Worm (Caenorhabditis elegans) whole organism, young adult: Measurements from ENCODE around the gene K05F1.6.
"Not testable (repeated sequence)": the region's sequence is repeated elsewhere in the genome, so short reads cannot be mapped to it uniquely, and the experiment has no call there.

Source experiments
- B0336.3 ChIP-seq: fragments of 200-800 bp; sonication (Bioruptor generic); IDR thresholded peaks from 2 replicates; pipeline ENCODE4 v1.3.6; 2022; ENCODE audit warnings: missing genetic modification characterization, missing compliant biosample characterization
- F22D6.2 ChIP-seq: sonication (generic microtip); optimal IDR thresholded peaks from 2 replicates; lab custom pipeline; 2016; ENCODE audit warnings: mild to moderate bottlenecking, missing genetic modification characterization, missing compliant biosample characterization
- F23B12.7 ChIP-seq: sonication (generic microtip); optimal IDR thresholded peaks from 2 replicates; lab custom pipeline; 2017; ENCODE audit warnings: missing genetic modification characterization, mild to moderate bottlenecking, missing compliant biosample characterization, antibody characterized with exemption, moderate library complexity; ENCODE audit not compliant: insufficient read depth
- F49E8.2 ChIP-seq: sonication (generic microtip); optimal IDR thresholded peaks from 3 replicates; lab custom pipeline; 2017; ENCODE audit warnings: missing genetic modification characterization, mild to moderate bottlenecking, missing compliant biosample characterization, antibody characterized with exemption, moderate library complexity; ENCODE audit not compliant: insufficient read depth
- F52B5.7 ChIP-seq: sonication (generic microtip); optimal IDR thresholded peaks from 2 replicates; lab custom pipeline; 2016; ENCODE audit warnings: mild to moderate bottlenecking, missing genetic modification characterization, missing compliant biosample characterization
- K11D2.4 ChIP-seq: fragments of 200-800 bp; sonication (Bioruptor generic); IDR thresholded peaks from 2 replicates; pipeline ENCODE4 v1.3.6; 2022; ENCODE audit warnings: missing genetic modification reagents, missing genetic modification characterization, missing compliant biosample characterization
- K12H6.12 ChIP-seq: fragments of 200-800 bp; sonication (Bioruptor generic); optimal IDR thresholded peaks from 2 replicates; lab custom pipeline; 2018; ENCODE audit warnings: mild to moderate bottlenecking, missing genetic modification characterization, missing compliant biosample characterization
- Y53F4B.3 ChIP-seq: fragments of 200-800 bp; sonication (Bioruptor generic); IDR thresholded peaks from 2 replicates; pipeline ENCODE4 v1.3.6; 2022; ENCODE audit warnings: missing genetic modification reagents, missing genetic modification characterization, missing compliant biosample characterization
- ZK185.1 ChIP-seq: sonication (generic microtip); optimal IDR thresholded peaks from 2 replicates; lab custom pipeline; 2016; ENCODE audit warnings: mild to moderate bottlenecking, missing genetic modification characterization, missing compliant biosample characterization; ENCODE audit not compliant: poor library complexity, severe bottlenecking
- akir-1 ChIP-seq: fragments of 200-800 bp; sonication (Bioruptor generic); optimal IDR thresholded peaks from 2 replicates; lab custom pipeline; 2018; ENCODE audit warnings: mild to moderate bottlenecking, missing genetic modification characterization, moderate library complexity, missing compliant biosample characterization
- aptf-2 ChIP-seq: fragments of 200-800 bp; sonication (Bioruptor generic); conservative IDR thresholded peaks from 2 replicates; pipeline ENCODE4 v1.3.6; 2022; ENCODE audit warnings: missing genetic modification reagents, missing genetic modification characterization, missing compliant biosample characterization
- aptf-3 ChIP-seq: fragments of 200-800 bp; sonication (Bioruptor generic); IDR thresholded peaks from 2 replicates; pipeline ENCODE4 v1.3.6; 2022; ENCODE audit warnings: missing genetic modification characterization, missing compliant biosample characterization
- athp-1 ChIP-seq: sonication (generic microtip); optimal IDR thresholded peaks from 2 replicates; lab custom pipeline; 2017; ENCODE audit warnings: mild to moderate bottlenecking, missing genetic modification characterization, missing compliant biosample characterization
- attf-3 ChIP-seq: fragments of 200-800 bp; sonication (Bioruptor generic); conservative IDR thresholded peaks from 2 replicates; pipeline ENCODE4 v1.3.6; 2022; ENCODE audit warnings: missing genetic modification reagents, missing genetic modification characterization, missing compliant biosample characterization
- cebp-1 ChIP-seq, 2 experiments: fragments of 200-800 bp in 1 of 2; sonication (Bioruptor generic) in 1 of 2; sonication (generic microtip) in 1 of 2; IDR thresholded peaks in 1 of 2; optimal IDR thresholded peaks in 1 of 2; 2 replicates each; pipeline versions ENCODE4 v1.3.6 to Lab custom; 2017 to 2022; ENCODE audit warnings: missing compliant biosample characterization in 2 of 2, missing genetic modification characterization in 2 of 2, mild to moderate bottlenecking in 1 of 2, missing genetic modification reagents in 1 of 2, moderate library complexity in 1 of 2
- cebp-2 ChIP-seq: fragments of 200-800 bp; sonication (Bioruptor generic); IDR thresholded peaks from 2 replicates; pipeline ENCODE4 v1.3.6; 2022; ENCODE audit warnings: missing genetic modification characterization, missing compliant biosample characterization
- ceh-79 ChIP-seq: sonication (generic microtip); optimal IDR thresholded peaks from 2 replicates; lab custom pipeline; 2017; ENCODE audit warnings: mild to moderate bottlenecking, missing genetic modification characterization, missing compliant biosample characterization
- dox-1 ChIP-seq: fragments of 200-800 bp; sonication (Bioruptor generic); IDR thresholded peaks from 2 replicates; pipeline ENCODE4 v1.3.6; 2022; ENCODE audit warnings: missing genetic modification reagents, missing genetic modification characterization, missing compliant biosample characterization
- egl-18 ChIP-seq: fragments of 200-800 bp; sonication (Bioruptor generic); IDR thresholded peaks from 2 replicates; pipeline ENCODE4 v1.3.6; 2022; ENCODE audit warnings: missing genetic modification reagents, missing genetic modification characterization, missing compliant biosample characterization
- egrh-3 ChIP-seq: fragments of 200-800 bp; sonication (Bioruptor generic); IDR thresholded peaks from 2 replicates; pipeline ENCODE4 v1.3.6; 2022; ENCODE audit warnings: missing genetic modification reagents, missing genetic modification characterization, missing compliant biosample characterization
- hrde-1 ChIP-seq: sonication (generic microtip); optimal IDR thresholded peaks from 2 replicates; lab custom pipeline; 2016; ENCODE audit warnings: missing genetic modification characterization, mild to moderate bottlenecking, missing compliant biosample characterization, moderate library complexity, missing genotype, missing genetic modification reagents, borderline replicate concordance
- hsf-1 ChIP-seq: fragments of 200-800 bp; sonication (Bioruptor generic); IDR thresholded peaks from 2 replicates; pipeline ENCODE4 v1.3.6; 2022; ENCODE audit warnings: missing genetic modification reagents, missing genetic modification characterization, missing compliant biosample characterization
- lin-26 ChIP-seq: fragments of 200-800 bp; sonication (Bioruptor generic); IDR thresholded peaks from 2 replicates; pipeline ENCODE4 v1.3.6; 2022; ENCODE audit warnings: missing genetic modification reagents, missing genetic modification characterization, missing compliant biosample characterization
- lin-54 ChIP-seq: fragments of 200-800 bp; sonication (Bioruptor generic); optimal IDR thresholded peaks from 2 replicates; lab custom pipeline; 2018; ENCODE audit warnings: mild to moderate bottlenecking, missing genetic modification characterization, missing compliant biosample characterization
- madf-3 ChIP-seq: fragments of 200-800 bp; sonication (Bioruptor generic); IDR thresholded peaks from 2 replicates; pipeline ENCODE4 v1.3.6; 2022; ENCODE audit warnings: missing genetic modification reagents, missing genetic modification characterization, missing compliant biosample characterization
- mcd-1 ChIP-seq: fragments of 200-800 bp; sonication (Bioruptor generic); IDR thresholded peaks from 2 replicates; pipeline ENCODE4 v1.3.6; 2022; ENCODE audit warnings: missing genetic modification reagents, missing genetic modification characterization, missing compliant biosample characterization
- mel-28 ChIP-seq: sonication (generic microtip); optimal IDR thresholded peaks from 2 replicates; lab custom pipeline; 2016; ENCODE audit warnings: borderline replicate concordance, mild to moderate bottlenecking, missing genetic modification characterization, missing compliant biosample characterization
- nfyb-1 ChIP-seq: fragments of 200-800 bp; sonication (Bioruptor generic); IDR thresholded peaks from 2 replicates; pipeline ENCODE4 v1.3.6; 2022; ENCODE audit warnings: missing genetic modification reagents, missing genetic modification characterization, missing compliant biosample characterization
- nhr-179 ChIP-seq: sonication (generic microtip); optimal IDR thresholded peaks from 2 replicates; lab custom pipeline; 2016; ENCODE audit warnings: mild to moderate bottlenecking, missing genetic modification characterization, missing compliant biosample characterization
- nhr-80 ChIP-seq: sonication (generic microtip); optimal IDR thresholded peaks from 2 replicates; lab custom pipeline; 2016; ENCODE audit warnings: missing genetic modification characterization, missing compliant biosample characterization
- nhr-90 ChIP-seq: sonication (generic microtip); optimal IDR thresholded peaks from 2 replicates; lab custom pipeline; 2016; ENCODE audit warnings: missing genotype, mild to moderate bottlenecking, missing genetic modification characterization, missing compliant biosample characterization
- rcor-1 ChIP-seq: fragments of 200-800 bp; sonication (Bioruptor generic); IDR thresholded peaks from 2 replicates; pipeline ENCODE4 v1.3.6; 2022; ENCODE audit warnings: missing genetic modification reagents, missing genetic modification characterization, missing compliant biosample characterization
- repo-1 ChIP-seq: sonication (generic microtip); optimal IDR thresholded peaks from 2 replicates; lab custom pipeline; 2017; ENCODE audit warnings: mild to moderate bottlenecking, missing genetic modification characterization, missing compliant biosample characterization
- snpc-1.1 ChIP-seq: sonication (generic microtip); optimal IDR thresholded peaks from 2 replicates; lab custom pipeline; 2017; ENCODE audit warnings: missing genetic modification characterization, mild to moderate bottlenecking, missing compliant biosample characterization, antibody characterized with exemption, moderate library complexity, missing genotype, missing genetic modification reagents; ENCODE audit not compliant: insufficient read depth
- snpc-4 ChIP-seq, 5 experiments: fragments of 150-350 bp in 1 of 5; sonication (generic microtip) in 4 of 5; optimal IDR thresholded peaks; 2 replicates each; lab custom pipeline; 2014 to 2018; ENCODE audit warnings: missing genetic modification characterization in 5 of 5, missing biosample characterization in 3 of 5, antibody characterized with exemption in 2 of 5, mild to moderate bottlenecking in 2 of 5, missing compliant biosample characterization in 2 of 5, missing genotype in 2 of 5, moderate library complexity in 2 of 5, missing genetic modification reagents in 1 of 5
- tbp1 ChIP-seq: fragments of 200-800 bp; sonication (Bioruptor generic); optimal IDR thresholded peaks from 2 replicates; lab custom pipeline; 2018; ENCODE audit warnings: mild to moderate bottlenecking, missing genetic modification characterization, missing compliant biosample characterization
- tlf-1 ChIP-seq: fragments of 200-800 bp; sonication (Bioruptor generic); optimal IDR thresholded peaks from 2 replicates; lab custom pipeline; 2018; ENCODE audit warnings: mild to moderate bottlenecking, missing genetic modification characterization, missing compliant biosample characterization
- zfh-2 ChIP-seq: fragments of 200-800 bp; sonication (Bioruptor generic); conservative IDR thresholded peaks from 2 replicates; pipeline ENCODE4 v1.3.6; 2022; ENCODE audit warnings: missing genetic modification reagents, missing genetic modification characterization, missing compliant biosample characterization
- ztf-25 ChIP-seq: fragments of 200-800 bp; sonication (Bioruptor generic); IDR thresholded peaks from 2 replicates; pipeline ENCODE4 v1.3.6; 2022; ENCODE audit warnings: missing genetic modification reagents, missing genetic modification characterization, missing compliant biosample characterization
- ztf-3 ChIP-seq: fragments of 200-800 bp; sonication (Bioruptor generic); optimal IDR thresholded peaks from 2 replicates; lab custom pipeline; 2018; ENCODE audit warnings: mild to moderate bottlenecking, missing genetic modification characterization, missing compliant biosample characterization

K05F1.6 gene

DNA sequence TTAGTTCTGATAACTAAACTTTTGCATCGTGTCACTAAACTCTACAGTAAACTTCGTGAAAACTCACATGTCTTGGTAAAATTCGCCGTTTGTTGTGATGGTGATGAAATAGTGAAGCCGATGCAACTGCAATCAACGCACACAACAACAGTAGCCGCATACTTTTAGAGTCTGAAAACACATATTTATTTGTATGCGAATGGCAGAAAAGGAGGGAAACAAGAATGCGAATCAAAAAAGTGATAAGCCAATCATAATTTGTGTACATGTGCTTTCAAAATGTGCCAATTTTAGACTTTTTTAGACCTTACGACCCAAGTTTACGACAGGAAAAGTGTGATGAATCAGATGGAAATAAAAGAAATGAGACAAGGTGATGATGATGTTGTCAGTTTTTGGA, 23.0 kb downstream of the K05F1.6 start, which contains the start of gene K05F1.10:
K05F1.10 (minus strand) TSS at position 171 of the 400 bp plus-strand sequence.
- no peak for TF ChIP-seq nfyb-1 (GFP tag; lab: Robert Waterston, UW)
- TF ChIP-seq cebp-1 (GFP tag; IDR thresholded peaks at IDR 0.05; lab: Robert Waterston, UW): no peak
- peak; percentile 42 for TF ChIP-seq cebp-1 (tag; optimal IDR thresholded peaks at IDR 0.05; lab: Kevin White, UChicago)
- peak; percentile 34 for TF ChIP-seq nhr-80 (tag; lab: Kevin White, UChicago)
- no peak for TF ChIP-seq madf-3 (GFP tag; lab: Robert Waterston, UW)
- no peak for TF ChIP-seq dox-1

- TF ChIP-seq nfyb-1 (GFP tag; lab: Robert Waterston, UW) (0 out of 2 replicates have a peak, but pooled peaks have one; percentile 13), F49E8.2 (no peak), nhr-80 (tag; lab: Kevin White, UChicago) (peak; percentile 92), dox-1 (peak; percentile 33; the same call in 1 of the 2 replicates)
Measured at ce11 chrII:5806563-5806962, 24.2 kb downstream of the K05F1.6 start.

ce11 chrII:5810230-5810629, 27.9 kb downstream of the K05F1.6 start, which contains the start of the genes msp-64 and ZK1248.5:
TSS of gene msp-64 (minus strand) at chrII:5810330.
TSS of gene ZK1248.5 (plus strand) at chrII:5810514.
- no peak for TF ChIP-seq K11D2.4 (GFP tag; lab: Robert Waterston, UW)
- TF ChIP-seq mcd-1: no peak
- TF ChIP-seq zfh-2 (GFP tag; lab: Robert Waterston, UW): no peak
- TF ChIP-seq F23B12.7: no peak
- no peak for TF ChIP-seq Y53F4B.3 (GFP tag; lab: Robert Waterston, UW)
- no peak for TF ChIP-seq cebp-2
- no peak for TF ChIP-seq tbp1 (GFP tag; lab: Kevin White, UChicago)
- no peak for TF ChIP-seq snpc-1.1 (tag; lab: Kevin White, UChicago)
- TF ChIP-seq egrh-3: no peak
- no peak for TF ChIP-seq lin-26
- no peak for TF ChIP-seq F52B5.7 (tag; lab: Kevin White, UChicago)
- TF ChIP-seq rcor-1 (GFP tag; lab: Robert Waterston, UW): no peak
- no peak for TF ChIP-seq cebp-1 (GFP tag; IDR thresholded peaks at IDR 0.05; lab: Robert Waterston, UW)
- TF ChIP-seq cebp-1 (tag; optimal IDR thresholded peaks at IDR 0.05; lab: Kevin White, UChicago): no peak
- TF ChIP-seq mel-28 (tag; lab: Kevin White, UChicago): no peak
- no peak for TF ChIP-seq attf-3 (GFP tag; lab: Robert Waterston, UW)
- TF ChIP-seq ztf-3 (GFP tag; lab: Kevin White, UChicago): no peak
- TF ChIP-seq repo-1: no peak
- no peak for TF ChIP-seq aptf-2

DNA sequence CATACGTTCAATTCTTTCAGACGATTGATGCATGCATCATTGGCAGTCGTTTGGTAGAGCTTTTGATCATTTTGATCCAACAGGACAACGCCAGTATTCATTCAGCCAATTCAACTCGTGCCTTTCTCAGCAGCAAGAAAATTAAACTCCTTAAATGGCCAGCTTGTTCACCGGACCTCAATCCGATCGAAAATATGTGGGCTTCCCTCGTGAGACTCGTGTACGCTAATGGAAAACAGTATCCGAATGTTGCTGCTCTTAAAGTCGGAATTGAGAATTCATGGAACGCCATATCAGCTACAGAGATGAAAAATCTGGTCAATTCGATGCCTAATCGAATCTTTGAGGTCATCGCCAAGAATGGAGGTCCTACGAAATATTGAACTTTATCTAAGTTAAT, 33.1 kb downstream of the K05F1.6 start, which contains the start of gene wago-5:
wago-5 (minus strand) TSS at position 101 of the 400 bp plus-strand sequence.
- not testable (repeated sequence) for TF ChIP-seq K12H6.12, hrde-1, ZK185.1 (tag; lab: Kevin White, UChicago)

DNA sequence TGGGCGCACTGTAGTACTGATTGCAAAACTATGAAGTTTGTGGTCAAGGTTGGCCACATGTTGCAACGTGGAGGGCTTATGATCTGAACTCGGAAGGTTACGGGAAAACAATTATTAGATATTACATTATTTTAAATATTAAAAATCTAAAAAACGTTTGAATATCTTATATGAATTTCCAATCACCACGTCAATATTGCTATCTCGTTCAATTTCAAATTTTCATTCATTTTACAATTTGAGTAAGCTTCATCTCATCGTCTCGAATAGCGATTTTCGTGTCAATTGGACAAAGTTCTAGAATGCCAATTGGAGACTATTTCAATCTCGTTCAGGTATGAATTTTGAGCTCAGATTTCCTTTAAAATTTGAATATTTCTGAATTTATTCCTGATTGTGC, 34.0 kb downstream of the K05F1.6 start, which contains the start of gene ZK1248.20:
ZK1248.20 (plus strand) TSS at position 301 of the 400 bp plus-strand sequence.
- TF ChIP-seq snpc-4 (GFP tag; optimal IDR thresholded peaks at IDR 0.05; lab: Kevin White, UChicago) (no peak), snpc-4 (tag; optimal IDR thresholded peaks at IDR 0.05; lab: Kevin White, UChicago) (no peak), F22D6.2 (no peak), nhr-90 (tag; lab: Kevin White, UChicago) (no peak), hsf-1 (GFP tag; lab: Robert Waterston, UW) (no peak), aptf-2 (no peak), egl-18 (GFP tag; lab: Robert Waterston, UW) (no peak), athp-1 (no peak), aptf-3 (no peak), mcd-1 (no peak), lin-54 (no peak), B0336.3 (GFP tag; lab: Robert Waterston, UW) (no peak), repo-1 (no peak), tlf-1 (GFP tag; lab: Kevin White, UChicago) (no peak), nhr-179 (tag; lab: Kevin White, UChicago) (no peak), akir-1 (GFP tag; lab: Kevin White, UChicago) (no peak), ztf-25 (GFP tag; lab: Robert Waterston, UW) (no peak), ceh-79 (no peak)
